Worm (Caenorhabditis elegans): ENCODE data around the gene tdc-1.

Gene tdc-1

ce11 chrII:8321244-8321643 lies 50.8 kb downstream of the tdc-1 start, which contains the start of gene shw-1:
Gene shw-1 (minus strand): TSS chrII:8321471.
- TF ChIP-seq unc-62 (GFP tag; optimal IDR thresholded peaks at IDR 0.05), result no peak
